Fruit fly (Drosophila melanogaster) Kc167 (cell line): Measurements from ENCODE around the gene Cralbp.

Experiments used
- Myc ChIP-seq: fragments of >200 bp; optimal IDR thresholded peaks from 2 replicates; lab custom pipeline; 2017; ENCODE audit warnings: missing external identifiers
- Sin3A ChIP-seq: fragments of >200 bp; optimal IDR thresholded peaks from 2 replicates; lab custom pipeline; 2018; ENCODE audit warnings: missing external identifiers
- h ChIP-seq: fragments of >200 bp; optimal IDR thresholded peaks from 3 replicates; lab custom pipeline; 2018; ENCODE audit warnings: missing external identifiers
- insv ChIP-seq: fragments of >200 bp; optimal IDR thresholded peaks from 3 replicates; lab custom pipeline; 2018; ENCODE audit warnings: missing external identifiers
- psq ChIP-seq: fragments of >200 bp; optimal IDR thresholded peaks from 2 replicates; lab custom pipeline; 2017; ENCODE audit warnings: missing external identifiers
- ttk ChIP-seq: sonication (Bioruptor generic); optimal IDR thresholded peaks from 2 replicates; lab custom pipeline; 2017; ENCODE audit warnings: missing external identifiers

Cralbp gene

dm6 chr3L:5751417-5751739 lies 35.1 kb downstream of the Cralbp start:
- TF ChIP-seq insv (lab: Kevin White, UChicago) (no peak), Myc (lab: Kevin White, UChicago) (no peak), h (lab: Kevin White, UChicago) (no peak), ttk (lab: Kevin White, UChicago) (no peak), Sin3A (no peak), psq (no peak)

dm6 chr3L:5749616-5750336 lies 36.7 kb downstream of the Cralbp start:
- TF ChIP-seq h (lab: Kevin White, UChicago): no peak
- no peak for TF ChIP-seq ttk (lab: Kevin White, UChicago)
- no peak for TF ChIP-seq insv (lab: Kevin White, UChicago)
- no peak for TF ChIP-seq Sin3A
- TF ChIP-seq psq: no peak
- TF ChIP-seq Myc (lab: Kevin White, UChicago): no peak
